Worm (Caenorhabditis elegans): ENCODE results near the gene msrp-5.
"Not testable (repeated sequence)": the region's sequence is repeated elsewhere in the genome, so short reads cannot be mapped to it uniquely, and the experiment has no call there.

- TF ChIP-seq pqm-1, mdl-1 (tag; optimal IDR thresholded peaks at IDR 0.05): not testable (repeated sequence)
Observed at ce11 chrII:2616634-2617033, at the start of gene msrp-5.
